Fruit fly (Drosophila melanogaster): ENCODE measurements around the gene CG42570.

dm6 chr3L:15669939-15670338, 47.7 kb upstream of the CG42570 start:
- TF ChIP-seq CG33017 (tag; optimal IDR thresholded peaks at IDR 0.05) = no peak
- no peak for TF ChIP-seq CG7045 (GFP tag; optimal IDR thresholded peaks at IDR 0.05)
- TF ChIP-seq kay (GFP tag; ENCODE audit: borderline replicate concordance) = no peak
